Fruit fly (Drosophila melanogaster) whole organism, embryonic: ENCODE results near the gene Hinfp.

Source experiments
- Abd-B ChIP-seq: fragments of 200-800 bp; sonication (Bioruptor generic); optimal IDR thresholded peaks from 2 replicates; lab custom pipeline; 2018; ENCODE audit warnings: missing biosample characterization, mild to moderate bottlenecking, missing genetic modification characterization, moderate library complexity
- Atf6 ChIP-seq: fragments of 200-800 bp; sonication (Bioruptor generic); IDR thresholded peaks from 2 replicates; pipeline ENCODE4 v1.3.6; 2022; ENCODE audit warnings: missing biosample characterization, missing genetic modification characterization
- Bgb ChIP-seq: fragments of 200-800 bp; sonication (Bioruptor generic); IDR thresholded peaks from 2 replicates; pipeline ENCODE4 v1.3.6; 2022; ENCODE audit warnings: missing biosample characterization, missing genetic modification characterization; ENCODE audit not compliant: partially characterized antibody
- Blimp-1 ChIP-seq: fragments of 200-800 bp; sonication (Bioruptor generic); optimal IDR thresholded peaks from 3 replicates; lab custom pipeline; 2018; ENCODE audit warnings: missing biosample characterization, missing genetic modification characterization, mild to moderate bottlenecking, moderate library complexity, missing genetic modification reagents
- CG10147 ChIP-seq: fragments of 200-800 bp; sonication (Bioruptor generic); optimal IDR thresholded peaks from 2 replicates; lab custom pipeline; 2019; ENCODE audit warnings: missing biosample characterization, mild to moderate bottlenecking, missing genetic modification characterization, moderate library complexity
- CG1024 ChIP-seq: fragments of 200-800 bp; sonication (Bioruptor generic); IDR thresholded peaks from 2 replicates; pipeline ENCODE4 v1.3.6; 2022; ENCODE audit warnings: missing biosample characterization, missing genetic modification characterization
- CG12219 ChIP-seq: fragments of 200-800 bp; sonication (Bioruptor generic); optimal IDR thresholded peaks from 3 replicates; lab custom pipeline; 2018; ENCODE audit warnings: missing biosample characterization, mild to moderate bottlenecking, missing genetic modification characterization
- CG12236 ChIP-seq: fragments of 200-800 bp; sonication (Bioruptor generic); optimal IDR thresholded peaks from 2 replicates; lab custom pipeline; 2016; ENCODE audit warnings: missing biosample characterization, missing genetic modification characterization
- CG12659 ChIP-seq: fragments of 200-800 bp; sonication (Bioruptor generic); optimal IDR thresholded peaks from 3 replicates; lab custom pipeline; 2017; ENCODE audit warnings: mild to moderate bottlenecking, missing biosample characterization, missing genetic modification reagents, missing genetic modification characterization
- CG2199 ChIP-seq: fragments of 200-800 bp; sonication (Bioruptor generic); IDR thresholded peaks from 3 replicates; pipeline ENCODE4 v1.3.6; 2022; ENCODE audit warnings: missing biosample characterization, missing genetic modification characterization
- CG30403 ChIP-seq: fragments of 200-800 bp; sonication (Bioruptor generic); optimal IDR thresholded peaks from 3 replicates; lab custom pipeline; 2016; ENCODE audit warnings: missing biosample characterization, missing genetic modification characterization
- CG3847 ChIP-seq: fragments of 200-800 bp; sonication (Bioruptor generic); IDR thresholded peaks from 2 replicates; pipeline ENCODE4 v1.3.6; 2022; ENCODE audit warnings: missing biosample characterization, missing genetic modification characterization
- CG4820 ChIP-seq: fragments of 200-800 bp; sonication (Bioruptor generic); optimal IDR thresholded peaks from 3 replicates; lab custom pipeline; 2016; ENCODE audit warnings: missing biosample characterization, missing genetic modification characterization
- CG7786 ChIP-seq: fragments of 200-800 bp; sonication (Bioruptor generic); optimal IDR thresholded peaks from 2 replicates; lab custom pipeline; 2016; ENCODE audit warnings: missing biosample characterization, missing genetic modification characterization
- CG9437 ChIP-seq: fragments of 200-800 bp; sonication (Bioruptor generic); optimal IDR thresholded peaks from 2 replicates; lab custom pipeline; 2018; ENCODE audit warnings: missing biosample characterization, mild to moderate bottlenecking, missing genetic modification characterization
- CG9932 ChIP-seq: fragments of 200-800 bp; sonication (Bioruptor generic); IDR thresholded peaks from 2 replicates; pipeline ENCODE4 v1.3.6; 2022; ENCODE audit warnings: missing biosample characterization, missing genetic modification characterization
- CoRest ChIP-seq: fragments of 200-800 bp; sonication (Bioruptor generic); optimal IDR thresholded peaks from 3 replicates; lab custom pipeline; 2018; ENCODE audit warnings: missing biosample characterization, mild to moderate bottlenecking, missing genetic modification characterization, moderate library complexity
- Dll ChIP-seq: fragments of 200-800 bp; sonication (Bioruptor generic); IDR thresholded peaks from 4 replicates; pipeline ENCODE4 v1.3.6; 2022; ENCODE audit warnings: missing biosample characterization, missing genetic modification characterization; ENCODE audit not compliant: partially characterized antibody
- HmgZ ChIP-seq: fragments of 200-800 bp; sonication (Bioruptor generic); optimal IDR thresholded peaks from 2 replicates; lab custom pipeline; 2018; ENCODE audit warnings: missing biosample characterization, mild to moderate bottlenecking, missing genetic modification characterization
- Nf-YA ChIP-seq: fragments of 200-800 bp; sonication (Bioruptor generic); IDR thresholded peaks from 2 replicates; pipeline ENCODE4 v1.3.6; 2022; ENCODE audit warnings: missing biosample characterization, missing genetic modification characterization
- NfI ChIP-seq: fragments of 200-800 bp; sonication (Bioruptor generic); optimal IDR thresholded peaks from 3 replicates; lab custom pipeline; 2018; ENCODE audit warnings: missing biosample characterization, mild to moderate bottlenecking, missing genetic modification characterization, moderate library complexity
- Ravus ChIP-seq: fragments of 200-800 bp; sonication (Bioruptor generic); IDR thresholded peaks from 2 replicates; pipeline ENCODE4 v1.3.6; 2022; ENCODE audit warnings: missing biosample characterization, missing genetic modification characterization
- Xrp1 ChIP-seq: fragments of 200-800 bp; sonication (Bioruptor generic); IDR thresholded peaks from 2 replicates; pipeline ENCODE4 v1.3.6; 2022; ENCODE audit warnings: missing biosample characterization, missing genetic modification characterization
- YL-1 ChIP-seq: fragments of 200-800 bp; sonication (Bioruptor generic); optimal IDR thresholded peaks from 3 replicates; lab custom pipeline; 2017; ENCODE audit warnings: missing biosample characterization, mild to moderate bottlenecking, missing genetic modification characterization
- ap ChIP-seq: fragments of 200-800 bp; sonication (Bioruptor generic); IDR thresholded peaks from 2 replicates; pipeline ENCODE4 v1.3.6; 2022; ENCODE audit warnings: missing biosample characterization, missing genetic modification characterization
- ato ChIP-seq: fragments of 200-800 bp; sonication (Bioruptor generic); IDR thresholded peaks from 2 replicates; pipeline ENCODE4 v1.3.6; 2022; ENCODE audit warnings: missing biosample characterization, missing genetic modification characterization; ENCODE audit not compliant: partially characterized antibody
- chinmo ChIP-seq: fragments of 200-800 bp; sonication (Bioruptor generic); IDR thresholded peaks from 4 replicates; pipeline ENCODE4 v1.3.6; 2022; ENCODE audit warnings: missing biosample characterization, missing genetic modification characterization; ENCODE audit not compliant: partially characterized antibody
- corto ChIP-seq: fragments of 200-800 bp; sonication (Bioruptor generic); optimal IDR thresholded peaks from 2 replicates; lab custom pipeline; 2016; ENCODE audit warnings: missing biosample characterization, mild to moderate bottlenecking, missing genetic modification characterization, moderate library complexity
- exex ChIP-seq: fragments of 200-800 bp; sonication (Bioruptor generic); optimal IDR thresholded peaks from 4 replicates; lab custom pipeline; 2018; ENCODE audit warnings: missing biosample characterization, mild to moderate bottlenecking, missing genetic modification characterization, moderate library complexity
- fd102C ChIP-seq: fragments of 200-800 bp; sonication (Bioruptor generic); optimal IDR thresholded peaks from 2 replicates; lab custom pipeline; 2018; ENCODE audit warnings: missing biosample characterization, mild to moderate bottlenecking, missing genetic modification characterization, moderate library complexity
- fru ChIP-seq: fragments of >200 bp; optimal IDR thresholded peaks from 2 replicates; lab custom pipeline; 2017
- hkb ChIP-seq, 2 experiments: fragments of 200-800 bp in 1 of 2; fragments of >200 bp in 1 of 2; sonication (Bioruptor generic) in 1 of 2; IDR thresholded peaks in 1 of 2; optimal IDR thresholded peaks in 1 of 2; 2 replicates each; pipeline versions ENCODE4 v1.3.6 to Lab custom; 2017 to 2022; ENCODE audit warnings: missing biosample characterization in 1 of 2, missing genetic modification characterization in 1 of 2
- hth ChIP-seq: fragments of >200 bp; optimal IDR thresholded peaks from 2 replicates; lab custom pipeline; 2017; ENCODE audit warnings: inconsistent platforms
- inv ChIP-seq: fragments of 200-800 bp; sonication (Bioruptor generic); IDR thresholded peaks from 2 replicates; pipeline ENCODE4 v1.3.6; 2022; ENCODE audit warnings: missing biosample characterization, missing genetic modification characterization; ENCODE audit not compliant: partially characterized antibody
- lola ChIP-seq, 3 experiments: fragments of >200 bp in 2 of 3; fragments of 200-800 bp in 1 of 3; sonication (Bioruptor generic) in 1 of 3; optimal IDR thresholded peaks; 2 replicates each; lab custom pipeline; 2017 to 2019; ENCODE audit warnings: missing biosample characterization in 3 of 3, missing genetic modification characterization in 3 of 3, mild to moderate bottlenecking in 1 of 3, moderate library complexity in 1 of 3
- p53 ChIP-seq: fragments of 200-800 bp; sonication (Bioruptor generic); optimal IDR thresholded peaks from 2 replicates; lab custom pipeline; 2016; ENCODE audit warnings: missing biosample characterization, missing genetic modification characterization
- phol ChIP-seq: fragments of 200-800 bp; sonication (Bioruptor generic); optimal IDR thresholded peaks from 3 replicates; lab custom pipeline; 2018; ENCODE audit warnings: missing biosample characterization, mild to moderate bottlenecking, missing genetic modification characterization, moderate library complexity
- pnt ChIP-seq: fragments of 200-800 bp; sonication (Bioruptor generic); optimal IDR thresholded peaks from 3 replicates; lab custom pipeline; 2016; ENCODE audit warnings: missing biosample characterization, missing genetic modification characterization
- stc ChIP-seq: fragments of 200-800 bp; sonication (Bioruptor generic); IDR thresholded peaks from 2 replicates; pipeline ENCODE4 v1.3.6; 2022; ENCODE audit warnings: missing biosample characterization, missing genetic modification characterization
- stwl ChIP-seq: fragments of 200-800 bp; sonication (Bioruptor generic); optimal IDR thresholded peaks from 3 replicates; lab custom pipeline; 2018; ENCODE audit warnings: missing biosample characterization, mild to moderate bottlenecking, missing genetic modification characterization, moderate library complexity
- tup ChIP-seq: fragments of 200-800 bp; sonication (Bioruptor generic); optimal IDR thresholded peaks from 2 replicates; lab custom pipeline; 2016; ENCODE audit warnings: missing biosample characterization, mild to moderate bottlenecking, missing genetic modification characterization, moderate library complexity
- zfh1 ChIP-seq: fragments of 200-800 bp; sonication (Bioruptor generic); IDR thresholded peaks from 3 replicates; pipeline ENCODE4 v1.3.6; 2022; ENCODE audit warnings: missing biosample characterization, missing genetic modification characterization

Hinfp gene

dm6 chrX:618583-618982 is 6.8 kb upstream of the Hinfp start (continued):
- TF ChIP-seq CG9932 (GFP tag; lab: Robert Waterston, UW) (no peak), zfh1 (GFP tag; lab: Robert Waterston, UW) (no peak), exex (tag; lab: Kevin White, UChicago) (no peak), Nf-YA (GFP tag; lab: Robert Waterston, UW) (0 out of 2 replicates have a peak, but pooled peaks have one; percentile 18), corto (GFP tag; lab: Kevin White, UChicago) (no peak), CG7786 (GFP tag; lab: Kevin White, UChicago) (peak; percentile 53), tup (GFP tag; lab: Kevin White, UChicago) (no peak), CG10147 (GFP tag; lab: Kevin White, UChicago) (peak; percentile 6), inv (GFP tag; lab: Robert Waterston, UW) (no peak), chinmo (GFP tag; lab: Robert Waterston, UW) (0 out of 4 replicates have a peak, but pooled peaks have one; percentile 35), CG9437 (GFP tag; lab: Kevin White, UChicago) (peak; percentile 5), CG1024 (GFP tag; lab: Robert Waterston, UW) (no peak), CoRest (tag; lab: Kevin White, UChicago) (peak; percentile 20), Abd-B (GFP tag; lab: Kevin White, UChicago) (no peak), CG12659 (GFP tag; lab: Kevin White, UChicago) (peak; percentile 3), phol (tag; lab: Kevin White, UChicago) (peak; percentile 34), stc (GFP tag; lab: Robert Waterston, UW) (no peak), YL-1 (GFP tag; lab: Kevin White, UChicago) (no peak), Dll (no peak), Bgb (GFP tag; lab: Robert Waterston, UW) (no peak), Blimp-1 (GFP tag; lab: Kevin White, UChicago) (no peak), CG30403 (GFP tag; lab: Kevin White, UChicago) (peak; percentile 55), NfI (no peak), Atf6 (0 out of 2 replicates have a peak, but pooled peaks have one; percentile 27), p53 (no peak), CG12236 (GFP tag; lab: Kevin White, UChicago) (no peak), Xrp1 (GFP tag; lab: Robert Waterston, UW) (no peak), pnt (GFP tag; lab: Kevin White, UChicago) (peak; percentile 29), fru (lab: Kevin White, UChicago) (no peak), CG3847 (GFP tag; lab: Robert Waterston, UW) (no peak), ap (GFP tag; lab: Robert Waterston, UW) (no peak), fd102C (GFP tag; lab: Kevin White, UChicago) (no peak), hkb (optimal IDR thresholded peaks at IDR 0.05; lab: Kevin White, UChicago) (no peak), hkb (GFP tag; IDR thresholded peaks at IDR 0.05; lab: Robert Waterston, UW) (0 out of 2 replicates have a peak, but pooled peaks have one; percentile 28), HmgZ (no peak), CG4820 (GFP tag; lab: Kevin White, UChicago) (no peak), ato (GFP tag; lab: Robert Waterston, UW) (no peak), lola (GFP tag; optimal IDR thresholded peaks at IDR 0.05; lab: Kevin White, UChicago) (peak in 1 of 3 experiments; percentile 18), stwl (tag; lab: Kevin White, UChicago) (no peak), CG12219 (GFP tag; lab: Kevin White, UChicago) (peak; percentile 11), Ravus (GFP tag; lab: Robert Waterston, UW) (no peak), hth (lab: Kevin White, UChicago) (no peak), CG2199 (GFP tag; lab: Robert Waterston, UW) (no peak)
